Fruit fly (Drosophila melanogaster) whole organism, embryonic: Measurements from ENCODE around the gene Abl.
A peak's percentile ranks its signal among the peaks of the same experiment; 100 is the strongest.

ENCODE experiments used
- Adf1 ChIP-seq: fragments of 200-800 bp; sonication (Bioruptor generic); IDR thresholded peaks from 2 replicates; pipeline ENCODE4 v1.3.6; 2022; ENCODE audit warnings: missing biosample characterization, missing genetic modification characterization
- Aef1 ChIP-seq: fragments of 200-800 bp; sonication (Bioruptor generic); IDR thresholded peaks from 3 replicates; pipeline ENCODE4 v1.3.6; 2022; ENCODE audit warnings: missing biosample characterization, missing genetic modification characterization
- Blimp-1 ChIP-seq: fragments of 200-800 bp; sonication (Bioruptor generic); optimal IDR thresholded peaks from 3 replicates; lab custom pipeline; 2018; ENCODE audit warnings: missing biosample characterization, missing genetic modification characterization, mild to moderate bottlenecking, moderate library complexity, missing genetic modification reagents
- CG10565 ChIP-seq: fragments of 200-800 bp; sonication (Bioruptor generic); optimal IDR thresholded peaks from 3 replicates; lab custom pipeline; 2016; ENCODE audit warnings: missing biosample characterization, mild to moderate bottlenecking, missing genetic modification characterization
- CG12236 ChIP-seq: fragments of 200-800 bp; sonication (Bioruptor generic); optimal IDR thresholded peaks from 2 replicates; lab custom pipeline; 2016; ENCODE audit warnings: missing biosample characterization, missing genetic modification characterization
- CG14014 ChIP-seq: fragments of 200-800 bp; sonication (Bioruptor generic); IDR thresholded peaks from 2 replicates; pipeline ENCODE4 v1.3.6; 2022; ENCODE audit warnings: missing biosample characterization, missing genetic modification characterization
- CG14710 ChIP-seq: fragments of 200-800 bp; sonication (Bioruptor generic); optimal IDR thresholded peaks from 3 replicates; lab custom pipeline; 2019; ENCODE audit warnings: missing biosample characterization, mild to moderate bottlenecking, missing genetic modification characterization, moderate library complexity
- CG1647 ChIP-seq: fragments of 200-800 bp; sonication (Bioruptor generic); optimal IDR thresholded peaks from 3 replicates; lab custom pipeline; 2016; ENCODE audit warnings: missing biosample characterization, missing genetic modification characterization
- CG16815 ChIP-seq: fragments of 200-800 bp; sonication (Bioruptor generic); optimal IDR thresholded peaks from 3 replicates; lab custom pipeline; 2017; ENCODE audit warnings: missing biosample characterization, mild to moderate bottlenecking, missing genetic modification characterization
- CG2678 ChIP-seq: fragments of 200-800 bp; sonication (Bioruptor generic); optimal IDR thresholded peaks from 3 replicates; lab custom pipeline; 2019; ENCODE audit warnings: missing biosample characterization, mild to moderate bottlenecking, missing genetic modification characterization, moderate library complexity
- CG31224 ChIP-seq: fragments of 200-800 bp; sonication (Bioruptor generic); IDR thresholded peaks from 2 replicates; pipeline ENCODE4 v1.3.6; 2022; ENCODE audit warnings: missing biosample characterization, missing genetic modification characterization
- CG3407 ChIP-seq: fragments of 200-800 bp; sonication (Bioruptor generic); optimal IDR thresholded peaks from 2 replicates; lab custom pipeline; 2018; ENCODE audit warnings: missing biosample characterization, mild to moderate bottlenecking, missing genetic modification characterization
- CG34376 ChIP-seq: fragments of 200-800 bp; sonication (Bioruptor generic); optimal IDR thresholded peaks from 2 replicates; lab custom pipeline; 2018; ENCODE audit warnings: missing biosample characterization, mild to moderate bottlenecking, missing genetic modification characterization
- CG4360 ChIP-seq: fragments of 200-800 bp; sonication (Bioruptor generic); IDR thresholded peaks from 2 replicates; pipeline ENCODE4 v1.3.6; 2022; ENCODE audit warnings: missing biosample characterization, missing genetic modification characterization
- CG4424 ChIP-seq: fragments of 200-800 bp; sonication (Bioruptor generic); optimal IDR thresholded peaks from 3 replicates; lab custom pipeline; 2016; ENCODE audit warnings: missing biosample characterization, missing genetic modification characterization
- CG6654 ChIP-seq: fragments of 200-800 bp; sonication (Bioruptor generic); optimal IDR thresholded peaks from 2 replicates; lab custom pipeline; 2017; ENCODE audit warnings: missing biosample characterization, mild to moderate bottlenecking, missing genetic modification characterization
- CG7556 ChIP-seq: fragments of 200-800 bp; sonication (Bioruptor generic); optimal IDR thresholded peaks from 2 replicates; lab custom pipeline; 2017; ENCODE audit warnings: missing biosample characterization, mild to moderate bottlenecking, missing genetic modification characterization
- CG7745 ChIP-seq: fragments of 200-800 bp; sonication (Bioruptor generic); optimal IDR thresholded peaks from 2 replicates; lab custom pipeline; 2018; ENCODE audit warnings: missing biosample characterization, mild to moderate bottlenecking, missing genetic modification characterization, moderate library complexity
- CG8281 ChIP-seq: fragments of 200-800 bp; sonication (Bioruptor generic); optimal IDR thresholded peaks from 2 replicates; lab custom pipeline; 2018; ENCODE audit warnings: missing biosample characterization, mild to moderate bottlenecking, missing genetic modification characterization, moderate library complexity
- CrebB ChIP-seq: fragments of 200-800 bp; sonication (Bioruptor generic); optimal IDR thresholded peaks from 3 replicates; lab custom pipeline; 2018; ENCODE audit warnings: missing biosample characterization, mild to moderate bottlenecking, missing genetic modification characterization
- Elba2 ChIP-seq: fragments of 200-800 bp; sonication (Bioruptor generic); optimal IDR thresholded peaks from 3 replicates; lab custom pipeline; 2016; ENCODE audit warnings: missing biosample characterization, missing genetic modification characterization
- H2.0 ChIP-seq: fragments of 200-800 bp; sonication (Bioruptor generic); IDR thresholded peaks from 2 replicates; pipeline ENCODE4 v1.3.6; 2022; ENCODE audit warnings: missing biosample characterization, missing genetic modification characterization
- Hmx ChIP-seq: fragments of 200-800 bp; sonication (Bioruptor generic); optimal IDR thresholded peaks from 2 replicates; lab custom pipeline; 2016; ENCODE audit warnings: missing biosample characterization, missing genetic modification characterization
- Jarid2 ChIP-seq: fragments of 200-800 bp; sonication (Bioruptor generic); optimal IDR thresholded peaks from 3 replicates; lab custom pipeline; 2017; ENCODE audit warnings: mild to moderate bottlenecking, missing biosample characterization, missing genetic modification reagents, missing genetic modification characterization
- Lim3 ChIP-seq: fragments of 200-800 bp; sonication (Bioruptor generic); IDR thresholded peaks from 2 replicates; pipeline ENCODE4 v1.3.6; 2022; ENCODE audit warnings: missing biosample characterization, missing genetic modification characterization
- Med ChIP-seq: fragments of 200-800 bp; sonication (Bioruptor generic); peaks from one replicate; lab custom pipeline; 2016; ENCODE audit warnings: missing biosample characterization, missing genetic modification characterization, mild to moderate bottlenecking, inconsistent platforms, moderate library complexity
- NFAT ChIP-seq: fragments of 200-800 bp; sonication (Bioruptor generic); IDR thresholded peaks from 2 replicates; pipeline ENCODE4 v1.3.6; 2022; ENCODE audit warnings: missing biosample characterization, missing genetic modification characterization
- Nf-YC ChIP-seq: fragments of 200-800 bp; optimal IDR thresholded peaks from 3 replicates; lab custom pipeline; 2019; ENCODE audit warnings: missing biosample characterization, mild to moderate bottlenecking, missing genetic modification characterization, moderate library complexity
- Sin3A ChIP-seq: fragments of >200 bp; optimal IDR thresholded peaks from 2 replicates; lab custom pipeline; 2018
- TFAM ChIP-seq: fragments of 200-800 bp; sonication (Bioruptor generic); optimal IDR thresholded peaks from 2 replicates; lab custom pipeline; 2017; ENCODE audit warnings: missing biosample characterization, missing genetic modification characterization, inconsistent platforms
- Trl ChIP-seq, 3 experiments: fragments of >200 bp in 2 of 3; fragments of 200-800 bp in 1 of 3; sonication (Bioruptor generic) in 1 of 3; optimal IDR thresholded peaks; 2 replicates in 1 of 3; 3 replicates in 2 of 3; lab custom pipeline; 2016 to 2017; ENCODE audit warnings: missing biosample characterization in 1 of 3, missing genetic modification characterization in 1 of 3
- Xrp1 ChIP-seq: fragments of 200-800 bp; sonication (Bioruptor generic); IDR thresholded peaks from 2 replicates; pipeline ENCODE4 v1.3.6; 2022; ENCODE audit warnings: missing biosample characterization, missing genetic modification characterization
- bigmax ChIP-seq: fragments of 200-800 bp; sonication (Bioruptor generic); optimal IDR thresholded peaks from 2 replicates; lab custom pipeline; 2018; ENCODE audit warnings: missing biosample characterization, mild to moderate bottlenecking, missing genetic modification characterization
- bowl ChIP-seq: fragments of 200-800 bp; sonication (Bioruptor generic); IDR thresholded peaks from 2 replicates; pipeline ENCODE4 v1.3.6; 2022; ENCODE audit warnings: missing biosample characterization, missing genetic modification characterization
- chn ChIP-seq: fragments of 200-800 bp; sonication (Bioruptor generic); optimal IDR thresholded peaks from 2 replicates; lab custom pipeline; 2016; ENCODE audit warnings: missing biosample characterization, missing genetic modification characterization
- dm ChIP-seq: fragments of 200-800 bp; sonication (Bioruptor generic); optimal IDR thresholded peaks from 3 replicates; lab custom pipeline; 2016; ENCODE audit warnings: missing biosample characterization, missing genetic modification characterization
- esg ChIP-seq: fragments of 200-800 bp; sonication (Bioruptor generic); conservative IDR thresholded peaks from 2 replicates; pipeline ENCODE4 v1.3.6; 2022; ENCODE audit warnings: missing biosample characterization, missing genetic modification characterization
- grau ChIP-seq: fragments of 200-800 bp; optimal IDR thresholded peaks from 3 replicates; lab custom pipeline; 2019; ENCODE audit warnings: missing biosample characterization, mild to moderate bottlenecking, missing genetic modification characterization, moderate library complexity
- gro ChIP-seq: fragments of 200-800 bp; sonication (Bioruptor generic); optimal IDR thresholded peaks from 2 replicates; lab custom pipeline; 2016; ENCODE audit warnings: missing biosample characterization, missing genetic modification characterization
- her ChIP-seq: fragments of 200-800 bp; sonication (Bioruptor generic); optimal IDR thresholded peaks from 2 replicates; lab custom pipeline; 2016; ENCODE audit warnings: missing biosample characterization, missing genetic modification characterization
- kay ChIP-seq: fragments of 200-800 bp; sonication (Bioruptor generic); optimal IDR thresholded peaks from 2 replicates; lab custom pipeline; 2016; ENCODE audit warnings: missing biosample characterization, missing genetic modification characterization
- mirr ChIP-seq: fragments of 200-800 bp; sonication (Bioruptor generic); optimal IDR thresholded peaks from 3 replicates; lab custom pipeline; 2018; ENCODE audit warnings: missing biosample characterization, mild to moderate bottlenecking, missing genetic modification characterization
- nau ChIP-seq: fragments of 200-800 bp; sonication (Bioruptor generic); optimal IDR thresholded peaks from 3 replicates; lab custom pipeline; 2017; ENCODE audit warnings: missing biosample characterization, mild to moderate bottlenecking, missing genetic modification characterization, missing genetic modification reagents
- nerfin-2 ChIP-seq: fragments of 200-800 bp; sonication (Bioruptor generic); IDR thresholded peaks from 2 replicates; pipeline ENCODE4 v1.3.6; 2022; ENCODE audit warnings: missing biosample characterization, missing genetic modification characterization; ENCODE audit not compliant: partially characterized antibody
- pita ChIP-seq: fragments of 200-800 bp; sonication (Bioruptor generic); optimal IDR thresholded peaks from 2 replicates; lab custom pipeline; 2017; ENCODE audit warnings: missing biosample characterization, mild to moderate bottlenecking, missing genetic modification characterization
- prd ChIP-seq, 3 experiments: fragments of >200 bp in 2 of 3; fragments of 200-800 bp in 1 of 3; sonication (Bioruptor generic) in 1 of 3; optimal IDR thresholded peaks in 2 of 3; IDR thresholded peaks in 1 of 3; 2 replicates in 2 of 3; 3 replicates in 1 of 3; pipeline versions ENCODE4 v1.3.6 to Lab custom; 2017 to 2022; ENCODE audit warnings: missing biosample characterization in 1 of 3, missing genetic modification characterization in 1 of 3
- sqz ChIP-seq: fragments of 200-800 bp; sonication (Bioruptor generic); optimal IDR thresholded peaks from 3 replicates; lab custom pipeline; 2018; ENCODE audit warnings: missing biosample characterization, mild to moderate bottlenecking, missing genetic modification characterization
- tap ChIP-seq: fragments of 200-800 bp; optimal IDR thresholded peaks from 3 replicates; lab custom pipeline; 2019; ENCODE audit warnings: missing biosample characterization, mild to moderate bottlenecking, missing genetic modification characterization, moderate library complexity
- tll ChIP-seq, 2 experiments: fragments of 200-800 bp in 1 of 2; fragments of >200 bp in 1 of 2; sonication (Bioruptor generic) in 1 of 2; optimal IDR thresholded peaks; 2 replicates each; lab custom pipeline; 2017 to 2019; ENCODE audit warnings: missing biosample characterization in 2 of 2, missing genetic modification characterization in 2 of 2, mild to moderate bottlenecking in 1 of 2, moderate library complexity in 1 of 2
- toy ChIP-seq: fragments of 200-800 bp; sonication (Bioruptor generic); IDR thresholded peaks from 2 replicates; pipeline ENCODE4 v1.3.6; 2022; ENCODE audit warnings: missing biosample characterization, missing genetic modification characterization
- yki ChIP-seq: fragments of >200 bp; optimal IDR thresholded peaks from 3 replicates; lab custom pipeline; 2018

Gene Abl

dm6 chr3L:16574307-16574946, 73.3 kb downstream of the Abl start, which contains the start of gene mbf1 (continued):
- TF ChIP-seq Nf-YC (tag; lab: Kevin White, UChicago), result peak; percentile 55
- peak; percentile 78 for TF ChIP-seq CG14710 (tag; lab: Kevin White, UChicago)
- TF ChIP-seq CG16815, result no peak
- no peak for TF ChIP-seq nau
- TF ChIP-seq nerfin-2 (GFP tag; lab: Robert Waterston, UW), result no peak
- no peak for TF ChIP-seq Jarid2 (GFP tag; lab: Kevin White, UChicago)
- TF ChIP-seq Trl (optimal IDR thresholded peaks at IDR 0.05; lab: Kevin White, UChicago), result no peak
- TF ChIP-seq Trl (GFP tag; optimal IDR thresholded peaks at IDR 0.05; lab: Kevin White, UChicago), result peak; percentile 21
- no peak for TF ChIP-seq CG10565
- TF ChIP-seq CG34376 (GFP tag; lab: Kevin White, UChicago), result peak; percentile 16
- no peak for TF ChIP-seq sqz (GFP tag; lab: Kevin White, UChicago)
- TF ChIP-seq yki (lab: Kevin White, UChicago), result no peak
- TF ChIP-seq Blimp-1, result no peak
- no peak for TF ChIP-seq TFAM
- no peak for TF ChIP-seq prd (optimal IDR thresholded peaks at IDR 0.05; lab: Kevin White, UChicago)
- no peak for TF ChIP-seq prd (GFP tag; IDR thresholded peaks at IDR 0.05; lab: Robert Waterston, UW)
- no peak for TF ChIP-seq toy
- TF ChIP-seq kay, result no peak
- TF ChIP-seq CG2678 (tag; lab: Kevin White, UChicago), result peak; percentile 19
- no peak for TF ChIP-seq H2.0
- no peak for TF ChIP-seq CG3407 (GFP tag; lab: Kevin White, UChicago)
- TF ChIP-seq grau (tag; lab: Kevin White, UChicago), result peak; percentile 22
- TF ChIP-seq esg (GFP tag; lab: Robert Waterston, UW), result no peak
- no peak for TF ChIP-seq NFAT (GFP tag; lab: Robert Waterston, UW)
- TF ChIP-seq CG1647 (GFP tag; lab: Kevin White, UChicago), result no peak
- TF ChIP-seq Lim3 (GFP tag; lab: Robert Waterston, UW), result no peak
- no peak for TF ChIP-seq mirr (GFP tag; lab: Kevin White, UChicago)
- peak; percentile 84 for TF ChIP-seq Med (GFP tag; lab: Kevin White, UChicago)
- TF ChIP-seq CrebB, result no peak
- TF ChIP-seq CG31224, result no peak
- no peak for TF ChIP-seq CG7556 (GFP tag; lab: Kevin White, UChicago)
- no peak for TF ChIP-seq tap (tag; lab: Kevin White, UChicago)
- TF ChIP-seq Sin3A (lab: Kevin White, UChicago), result peak; percentile 88
- no peak for TF ChIP-seq CG14014
- TF ChIP-seq bigmax (GFP tag; lab: Kevin White, UChicago), result no peak
- no peak for TF ChIP-seq Hmx (GFP tag; lab: Kevin White, UChicago)
- no peak for TF ChIP-seq CG8281 (tag; lab: Kevin White, UChicago)
- no peak for TF ChIP-seq CG12236 (GFP tag; lab: Kevin White, UChicago)
- peak in 1 of 2 experiments; percentile 16 for TF ChIP-seq tll (GFP tag; optimal IDR thresholded peaks at IDR 0.05; lab: Kevin White, UChicago)
- TF ChIP-seq CG4360, result no peak
- no peak for TF ChIP-seq her
- no peak for TF ChIP-seq bowl
- peak; percentile 48 for TF ChIP-seq gro (GFP tag; lab: Kevin White, UChicago)
- TF ChIP-seq Elba2 (GFP tag; lab: Kevin White, UChicago), result peak; percentile 3
- peak; percentile 9 for TF ChIP-seq CG4424
- TF ChIP-seq chn (GFP tag; lab: Kevin White, UChicago), result no peak
- TF ChIP-seq pita, result no peak
- TF ChIP-seq CG6654 (GFP tag; lab: Kevin White, UChicago), result no peak
- TF ChIP-seq Adf1 (GFP tag; lab: Robert Waterston, UW), result no peak
- TF ChIP-seq dm (GFP tag; lab: Kevin White, UChicago), result peak; percentile 19
- no peak for TF ChIP-seq CG7745 (tag; lab: Kevin White, UChicago)
- TF ChIP-seq Aef1 (GFP tag; lab: Robert Waterston, UW), result no peak
- TF ChIP-seq Xrp1, result no peak
